Worm (Caenorhabditis elegans) whole organism, mixed stage, embryonic: ENCODE measurements around the gene such-1.

Experiments used
- M03D4.4 ChIP-seq: sonication (generic microtip); optimal IDR thresholded peaks from 2 replicates; lab custom pipeline; 2017; ENCODE audit warnings: mild to moderate bottlenecking, missing genetic modification characterization, missing compliant biosample characterization
- blmp-1 ChIP-seq: fragments of 150-350 bp; optimal IDR thresholded peaks from 2 replicates; lab custom pipeline; 2014; ENCODE audit warnings: missing biosample characterization, missing genetic modification characterization
- ceh-39 ChIP-seq: fragments of 150-350 bp; optimal IDR thresholded peaks from 2 replicates; lab custom pipeline; 2014; ENCODE audit warnings: missing biosample characterization, missing genetic modification characterization
- ceh-83 ChIP-seq: fragments of 200-800 bp; sonication (Bioruptor generic); optimal IDR thresholded peaks from 2 replicates; lab custom pipeline; 2018; ENCODE audit warnings: mild to moderate bottlenecking, missing genetic modification characterization, missing compliant biosample characterization
- ces-1 ChIP-seq: fragments of 150-350 bp; optimal IDR thresholded peaks from 2 replicates; lab custom pipeline; 2014; ENCODE audit warnings: missing biosample characterization, missing genetic modification reagents, missing genetic modification characterization
- cnd-1 ChIP-seq: fragments of 200-800 bp; sonication (Bioruptor generic); optimal IDR thresholded peaks from 2 replicates; lab custom pipeline; 2018; ENCODE audit warnings: mild to moderate bottlenecking, missing genetic modification characterization, missing compliant biosample characterization
- drap-1 ChIP-seq: fragments of 200-800 bp; sonication (Bioruptor generic); optimal IDR thresholded peaks from 3 replicates; lab custom pipeline; 2018; ENCODE audit warnings: mild to moderate bottlenecking, missing genetic modification characterization, missing compliant biosample characterization
- elt-1 ChIP-seq: sonication (generic microtip); optimal IDR thresholded peaks from 2 replicates; lab custom pipeline; 2017; ENCODE audit warnings: missing genetic modification characterization, mild to moderate bottlenecking, missing compliant biosample characterization, antibody characterized with exemption, moderate library complexity, borderline replicate concordance; ENCODE audit not compliant: insufficient read depth
- elt-3 ChIP-seq: fragments of 150-350 bp; optimal IDR thresholded peaks from 2 replicates; lab custom pipeline; 2014; ENCODE audit warnings: missing biosample characterization, missing genetic modification characterization
- ham-2 ChIP-seq: fragments of 200-800 bp; sonication (Bioruptor generic); optimal IDR thresholded peaks from 2 replicates; lab custom pipeline; 2018; ENCODE audit warnings: mild to moderate bottlenecking, missing genetic modification characterization, missing compliant biosample characterization
- hlh-1 ChIP-seq: fragments of 150-350 bp; optimal IDR thresholded peaks from 2 replicates; lab custom pipeline; 2014; ENCODE audit warnings: missing biosample characterization, missing genetic modification reagents, missing genetic modification characterization
- lin-13 ChIP-seq: fragments of 150-350 bp; optimal IDR thresholded peaks from 2 replicates; lab custom pipeline; 2014; ENCODE audit warnings: missing biosample characterization, missing genetic modification characterization
- lin-32 ChIP-seq: fragments of 200-800 bp; sonication (Bioruptor generic); optimal IDR thresholded peaks from 2 replicates; lab custom pipeline; 2018; ENCODE audit warnings: mild to moderate bottlenecking, missing genetic modification characterization, missing compliant biosample characterization
- lsy-2 ChIP-seq: fragments of 150-350 bp; optimal IDR thresholded peaks from 2 replicates; lab custom pipeline; 2014; ENCODE audit warnings: missing biosample characterization, missing genetic modification characterization
- mab-5 ChIP-seq: fragments of 150-350 bp; optimal IDR thresholded peaks from 2 replicates; lab custom pipeline; 2014; ENCODE audit warnings: missing biosample characterization, missing genetic modification characterization
- mep-1 ChIP-seq: fragments of 150-350 bp; optimal IDR thresholded peaks from 2 replicates; lab custom pipeline; 2017; ENCODE audit warnings: missing biosample characterization, missing genetic modification reagents, missing genetic modification characterization, inconsistent platforms
- mls-2 ChIP-seq: sonication (generic microtip); optimal IDR thresholded peaks from 2 replicates; lab custom pipeline; 2016; ENCODE audit warnings: mild to moderate bottlenecking, missing genetic modification characterization, moderate library complexity, missing compliant biosample characterization
- nhr-12 ChIP-seq: fragments of 150-350 bp; optimal IDR thresholded peaks from 2 replicates; lab custom pipeline; 2014; ENCODE audit warnings: missing biosample characterization, missing genetic modification characterization
- nhr-2 ChIP-seq: fragments of 150-350 bp; optimal IDR thresholded peaks from 2 replicates; lab custom pipeline; 2014; ENCODE audit warnings: missing biosample characterization, missing genetic modification characterization
- nhr-237 ChIP-seq: fragments of 150-350 bp; optimal IDR thresholded peaks from 2 replicates; lab custom pipeline; 2014; ENCODE audit warnings: missing biosample characterization, missing genetic modification characterization
- nhr-28 ChIP-seq: fragments of 150-350 bp; optimal IDR thresholded peaks from 2 replicates; lab custom pipeline; 2014; ENCODE audit warnings: missing biosample characterization, missing genetic modification characterization
- nhr-76 ChIP-seq: sonication (generic microtip); optimal IDR thresholded peaks from 2 replicates; lab custom pipeline; 2017; ENCODE audit warnings: missing biosample characterization, missing genetic modification characterization
- pha-4 ChIP-seq: fragments of 150-350 bp; optimal IDR thresholded peaks from 2 replicates; lab custom pipeline; 2018; ENCODE audit warnings: missing biosample characterization, missing genetic modification reagents, missing genetic modification characterization
- sem-2 ChIP-seq: fragments of 200-800 bp; sonication (Bioruptor generic); optimal IDR thresholded peaks from 2 replicates; lab custom pipeline; 2018; ENCODE audit warnings: mild to moderate bottlenecking, missing genetic modification characterization, missing compliant biosample characterization
- snpc-4 ChIP-seq: fragments of 150-350 bp; optimal IDR thresholded peaks from 2 replicates; lab custom pipeline; 2014; ENCODE audit warnings: missing biosample characterization, missing genetic modification characterization
- sptf-1 ChIP-seq: sonication (generic microtip); optimal IDR thresholded peaks from 2 replicates; lab custom pipeline; 2017; ENCODE audit warnings: mild to moderate bottlenecking, missing genetic modification characterization, moderate library complexity, missing compliant biosample characterization
- tbx-8 ChIP-seq: fragments of 200-800 bp; sonication (Bioruptor generic); optimal IDR thresholded peaks from 2 replicates; lab custom pipeline; 2018; ENCODE audit warnings: mild to moderate bottlenecking, missing genetic modification characterization, moderate library complexity, missing compliant biosample characterization
- unc-120 ChIP-seq: sonication (generic microtip); optimal IDR thresholded peaks from 2 replicates; lab custom pipeline; 2017; ENCODE audit warnings: missing genetic modification characterization, missing compliant biosample characterization; ENCODE audit not compliant: poor library complexity, severe bottlenecking
- unc-39 ChIP-seq: fragments of 150-350 bp; optimal IDR thresholded peaks from 2 replicates; lab custom pipeline; 2014; ENCODE audit warnings: missing biosample characterization, missing genetic modification characterization
- unc-62 ChIP-seq: fragments of 150-350 bp; optimal IDR thresholded peaks from 2 replicates; lab custom pipeline; 2014; ENCODE audit warnings: missing biosample characterization, missing genetic modification reagents, missing genetic modification characterization
- zip-8 ChIP-seq: fragments of 150-350 bp; optimal IDR thresholded peaks from 2 replicates; lab custom pipeline; 2014; ENCODE audit warnings: missing biosample characterization, missing genetic modification characterization
- ztf-11 ChIP-seq: fragments of 150-350 bp; optimal IDR thresholded peaks from 2 replicates; lab custom pipeline; 2014; ENCODE audit warnings: missing biosample characterization, missing genetic modification characterization

such-1 gene

ce11 chrIII:11523504-11524025 is at the start of gene such-1, which contains the start of gene Y66D12A.16:
Gene such-1, minus strand, starts transcription at chrIII:11523759.
Gene Y66D12A.16, plus strand, starts transcription at chrIII:11523554.
- TF ChIP-seq ces-1 = no peak
- no peak for TF ChIP-seq ztf-11
- no peak for TF ChIP-seq lsy-2 (tag; lab: Kevin White, UChicago)
- no peak for TF ChIP-seq tbx-8 (GFP tag; lab: Kevin White, UChicago)
- no peak for TF ChIP-seq nhr-237 (tag; lab: Kevin White, UChicago)
- TF ChIP-seq nhr-12 (tag; lab: Kevin White, UChicago) = no peak
- TF ChIP-seq lin-13 (tag; lab: Kevin White, UChicago) = no peak
- no peak for TF ChIP-seq M03D4.4 (tag; lab: Kevin White, UChicago)
- TF ChIP-seq hlh-1 (tag; lab: Kevin White, UChicago) = no peak
- no peak for TF ChIP-seq nhr-76 (tag; lab: Kevin White, UChicago)
- no peak for TF ChIP-seq elt-1 (tag; lab: Kevin White, UChicago)
- no peak for TF ChIP-seq sptf-1 (tag; lab: Kevin White, UChicago)
- no peak for TF ChIP-seq snpc-4
- TF ChIP-seq ham-2 = no peak
- no peak for TF ChIP-seq ceh-83 (GFP tag; lab: Kevin White, UChicago)
- TF ChIP-seq nhr-2 (tag; lab: Kevin White, UChicago) = no peak
- TF ChIP-seq drap-1 (GFP tag; lab: Kevin White, UChicago) = no peak
- TF ChIP-seq sem-2 (GFP tag; lab: Kevin White, UChicago) = no peak
- TF ChIP-seq, all 35 proteins: peak for 0

ce11 chrIII:11567837-11568236 is 44.3 kb upstream of the such-1 start, which contains the start of gene psme-3:
Gene psme-3, plus strand, starts transcription at chrIII:11568137.
- TF ChIP-seq pha-4 (tag; lab: Kevin White, UChicago) (no peak), zip-8 (tag; lab: Kevin White, UChicago) (no peak), blmp-1 (tag; lab: Kevin White, UChicago) (no peak), ham-2 (no peak)

- no peak for TF ChIP-seq unc-62 (GFP tag; lab: Kevin White, UChicago)
- TF ChIP-seq ces-1 = peak; percentile 41
- peak; percentile 7 for TF ChIP-seq ceh-39 (tag; lab: Kevin White, UChicago)
- no peak for TF ChIP-seq ceh-83 (GFP tag; lab: Kevin White, UChicago)
- TF ChIP-seq lin-32 = no peak
- TF ChIP-seq ztf-11 = no peak
- TF ChIP-seq nhr-76 (tag; lab: Kevin White, UChicago) = no peak
- TF ChIP-seq snpc-4 = no peak
- no peak for TF ChIP-seq unc-39 (tag; lab: Kevin White, UChicago)
- no peak for TF ChIP-seq drap-1 (GFP tag; lab: Kevin White, UChicago)
- TF ChIP-seq cnd-1 (tag; lab: Kevin White, UChicago) = no peak
- no peak for TF ChIP-seq mls-2 (tag; lab: Kevin White, UChicago)
- TF ChIP-seq mab-5 = no peak
- no peak for TF ChIP-seq M03D4.4 (tag; lab: Kevin White, UChicago)
- TF ChIP-seq elt-1 (tag; lab: Kevin White, UChicago) = no peak
- no peak for TF ChIP-seq nhr-12 (tag; lab: Kevin White, UChicago)
- peak; percentile 13 for TF ChIP-seq lsy-2 (tag; lab: Kevin White, UChicago)
- no peak for TF ChIP-seq elt-3 (tag; lab: Kevin White, UChicago)
- TF ChIP-seq nhr-2 (tag; lab: Kevin White, UChicago) = no peak
- TF ChIP-seq hlh-1 (tag; lab: Kevin White, UChicago) = no peak
- peak; percentile 51 for TF ChIP-seq mep-1 (tag; lab: Kevin White, UChicago)
- peak; percentile 22 for TF ChIP-seq nhr-237 (tag; lab: Kevin White, UChicago)
- no peak for TF ChIP-seq ham-2
- TF ChIP-seq unc-120 (tag; lab: Kevin White, UChicago) = no peak
These were observed 42.0 kb upstream of the such-1 start, which contains the start of gene Y66D12A.10 for ce11 chrIII:11565602-11566001. Gene Y66D12A.10, plus strand, starts transcription at chrIII:11565874.

- TF ChIP-seq ztf-11 (no peak), snpc-4 (no peak), sem-2 (GFP tag; lab: Kevin White, UChicago) (no peak), unc-62 (GFP tag; lab: Kevin White, UChicago) (no peak), ceh-39 (tag; lab: Kevin White, UChicago) (no peak), cnd-1 (tag; lab: Kevin White, UChicago) (no peak), sptf-1 (tag; lab: Kevin White, UChicago) (no peak), unc-39 (tag; lab: Kevin White, UChicago) (no peak), nhr-28 (tag; lab: Kevin White, UChicago) (no peak), blmp-1 (tag; lab: Kevin White, UChicago) (no peak), lin-32 (no peak)
These were observed 39.9 kb upstream of the such-1 start, which contains the start of gene Y66D12A.11 for ce11 chrIII:11563417-11563949. Gene Y66D12A.11, plus strand, starts transcription at chrIII:11563467.
